Worm (Caenorhabditis elegans): ENCODE data around the gene H41C03.2.
"Not testable (repeated sequence)": the region's sequence is repeated elsewhere in the genome, so short reads cannot be mapped to it uniquely, and the experiment has no call there.

The H41C03.2 gene

DNA sequence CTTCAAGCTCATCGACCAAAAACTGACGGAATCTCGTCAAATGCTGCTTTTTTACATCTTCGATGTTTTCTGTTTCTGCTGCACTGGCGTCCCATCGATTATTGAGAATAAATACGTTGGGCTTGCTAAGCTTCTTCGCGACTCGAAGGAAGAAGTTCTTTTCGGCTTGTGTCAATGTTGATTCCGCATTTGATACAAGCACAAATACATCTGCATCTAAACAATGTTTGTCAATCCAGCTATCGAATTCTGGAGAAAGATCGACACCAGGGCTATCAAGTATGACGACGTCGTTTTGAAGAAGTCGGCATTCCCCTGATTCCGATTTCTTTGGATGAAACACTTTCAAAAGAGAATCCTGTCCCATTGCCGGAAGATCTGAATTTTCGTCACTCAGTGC lies 16.8 kb downstream of the H41C03.2 start:
- no peak for TF ChIP-seq unc-62 (GFP tag; optimal IDR thresholded peaks at IDR 0.05)

DNA sequence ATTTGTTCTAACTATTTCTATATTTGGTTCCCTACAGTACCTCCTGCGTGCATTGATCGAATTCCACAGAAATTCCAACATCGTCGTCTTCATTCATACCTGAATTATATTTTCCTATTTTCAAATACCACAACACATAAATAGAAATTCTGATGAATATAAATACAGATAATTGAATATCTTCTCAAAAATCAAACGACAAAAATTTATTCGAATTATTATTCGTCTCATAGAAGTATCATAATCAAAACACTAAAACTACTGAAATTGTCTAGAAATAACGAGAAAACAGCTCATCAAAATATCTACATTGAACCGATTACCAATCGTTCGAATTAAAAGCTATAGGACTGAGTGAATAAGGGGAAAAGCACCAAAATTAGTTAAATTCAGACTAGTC lies 18.8 kb downstream of the H41C03.2 start, which contains the start of gene gtap-1:
gtap-1 (minus strand) TSS at position 101 of the 400 bp plus-strand sequence.
- TF ChIP-seq unc-62 (GFP tag; optimal IDR thresholded peaks at IDR 0.05) = no peak

DNA sequence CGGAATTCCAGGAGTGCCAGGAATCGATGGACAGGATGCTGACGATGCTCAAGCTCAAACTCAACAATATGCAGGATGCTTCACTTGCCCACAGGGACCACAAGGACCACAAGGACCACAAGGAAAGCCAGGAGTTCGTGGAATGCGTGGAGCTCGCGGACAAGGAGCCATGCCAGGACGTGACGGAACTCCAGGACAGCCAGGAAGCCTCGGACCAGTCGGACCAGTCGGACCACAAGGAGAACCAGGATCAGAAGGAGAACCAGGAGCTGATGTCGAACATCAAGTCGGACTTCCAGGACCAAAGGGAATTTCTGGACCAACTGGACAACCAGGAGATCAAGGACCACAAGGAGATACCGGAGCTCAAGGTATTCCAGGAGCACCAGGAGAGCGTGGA lies 20.5 kb downstream of the H41C03.2 start:
- TF ChIP-seq unc-62 (GFP tag; optimal IDR thresholded peaks at IDR 0.05) = no peak

DNA sequence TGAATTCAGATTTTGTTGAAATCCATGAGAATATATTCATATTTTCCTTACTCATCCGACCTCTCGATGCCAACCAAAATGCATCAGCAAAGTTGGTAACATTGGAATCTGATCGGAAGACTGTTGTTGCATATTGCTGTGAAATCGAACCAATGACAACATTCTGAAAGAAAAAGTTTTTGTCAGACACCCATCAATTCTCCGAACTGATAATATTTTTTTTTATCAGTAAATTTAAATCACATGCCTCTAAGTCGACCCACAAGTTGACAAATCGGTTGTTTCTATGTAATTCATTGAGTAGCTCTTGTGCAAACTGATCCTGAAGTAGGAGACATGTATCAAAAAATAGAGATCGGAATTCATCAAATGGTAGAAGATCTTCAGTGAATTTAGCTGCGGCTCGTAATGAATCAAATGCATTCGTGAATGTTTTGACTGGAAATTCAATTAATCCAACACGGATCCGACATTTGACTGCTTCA lies 21.9 kb downstream of the H41C03.2 start, which contains the start of gene col-74:
col-74 (plus strand) TSS at position 435 of the 485 bp plus-strand sequence.
- no peak for TF ChIP-seq unc-62 (GFP tag; optimal IDR thresholded peaks at IDR 0.05)

DNA sequence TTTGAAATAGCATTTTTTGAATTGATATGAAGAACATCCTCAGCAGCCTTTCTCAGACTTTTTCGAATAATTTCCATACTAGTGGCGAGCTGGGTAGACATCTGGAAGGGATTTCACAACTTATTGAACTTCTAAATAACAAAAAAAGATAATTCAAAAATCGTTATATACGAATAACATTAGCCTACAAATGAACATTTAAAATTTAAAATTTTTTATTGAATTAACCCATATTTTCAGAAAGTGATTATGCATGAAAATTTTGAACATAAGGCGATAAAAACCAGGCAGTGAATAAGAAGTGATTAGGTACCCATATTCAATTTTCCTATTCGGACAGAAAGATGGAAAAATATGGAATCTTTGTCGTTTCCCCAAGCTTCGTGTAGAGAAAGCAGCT lies 23.4 kb downstream of the H41C03.2 start, which contains the start of gene ZK1248.11:
ZK1248.11 (minus strand) TSS at position 101 of the 400 bp plus-strand sequence.
- TF ChIP-seq unc-62 (GFP tag; optimal IDR thresholded peaks at IDR 0.05) = no peak

DNA sequence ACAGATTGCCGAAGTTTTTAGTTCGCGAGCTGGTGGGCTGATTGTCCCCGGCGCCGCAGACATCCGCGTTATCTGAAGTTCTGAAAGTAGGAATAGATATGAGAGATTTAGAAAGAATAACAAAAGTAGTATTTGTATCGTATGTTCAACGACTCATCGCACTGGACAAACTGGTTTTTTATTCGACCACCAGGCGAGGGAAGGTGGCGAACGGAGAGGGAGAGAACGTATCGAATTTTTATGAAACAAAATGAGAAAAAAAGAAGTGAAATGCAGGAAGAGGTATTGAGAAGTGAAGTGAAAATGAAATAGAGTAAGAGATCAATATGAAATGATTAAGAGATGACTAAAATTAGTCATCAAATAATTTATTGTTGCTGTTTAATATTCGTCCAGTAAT lies 24.5 kb downstream of the H41C03.2 start, which contains the start of gene tbc-2:
tbc-2 (minus strand) TSS at position 80 of the 400 bp plus-strand sequence.
- TF ChIP-seq unc-62 (GFP tag; optimal IDR thresholded peaks at IDR 0.05) = no peak

DNA sequence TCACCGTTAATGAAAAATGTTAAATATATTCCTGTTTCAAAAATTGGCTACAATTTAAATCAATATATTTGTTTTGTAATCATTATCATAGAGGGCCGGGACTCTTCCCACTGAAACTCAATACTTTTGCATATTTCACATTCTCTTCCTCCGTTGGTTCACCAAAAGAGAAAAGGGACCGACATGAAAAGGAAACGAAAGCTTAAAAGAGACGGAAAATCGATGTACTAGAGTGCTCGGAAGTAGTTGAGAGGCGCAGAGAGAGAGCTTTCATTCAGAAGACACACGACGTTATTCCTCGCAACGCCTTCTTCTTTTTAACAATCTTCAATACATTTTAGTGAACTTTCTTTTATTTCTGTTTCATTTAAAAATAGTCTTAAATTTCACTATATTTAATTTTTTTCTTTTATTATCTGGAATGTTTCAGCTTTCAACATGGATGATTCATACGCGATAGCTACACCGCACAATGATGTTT lies 31.6 kb downstream of the H41C03.2 start, which contains the start of gene ehs-1:
ehs-1 (plus strand) TSS at position 431 of the 481 bp plus-strand sequence.
- TF ChIP-seq unc-62 (GFP tag; optimal IDR thresholded peaks at IDR 0.05) = no peak

DNA sequence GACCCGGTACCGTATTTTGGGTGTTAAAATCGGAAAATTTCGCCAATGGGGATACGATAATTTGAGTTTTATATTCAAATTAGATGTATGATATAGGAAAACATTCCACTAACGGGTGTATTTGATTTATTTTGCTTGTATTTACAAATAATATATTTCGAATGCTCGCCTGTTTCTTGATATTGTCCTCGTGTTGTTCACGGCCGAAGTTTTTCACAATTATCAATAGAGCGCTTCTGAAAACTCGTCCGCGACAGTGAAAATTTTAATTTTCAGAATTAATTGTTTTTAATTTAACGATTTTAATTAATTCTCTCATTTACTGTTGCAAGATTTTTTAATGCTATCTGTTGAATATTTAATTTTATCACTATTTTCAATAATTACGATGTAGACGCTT lies 32.3 kb downstream of the H41C03.2 start:
- TF ChIP-seq unc-62 (GFP tag; optimal IDR thresholded peaks at IDR 0.05) = no peak

DNA sequence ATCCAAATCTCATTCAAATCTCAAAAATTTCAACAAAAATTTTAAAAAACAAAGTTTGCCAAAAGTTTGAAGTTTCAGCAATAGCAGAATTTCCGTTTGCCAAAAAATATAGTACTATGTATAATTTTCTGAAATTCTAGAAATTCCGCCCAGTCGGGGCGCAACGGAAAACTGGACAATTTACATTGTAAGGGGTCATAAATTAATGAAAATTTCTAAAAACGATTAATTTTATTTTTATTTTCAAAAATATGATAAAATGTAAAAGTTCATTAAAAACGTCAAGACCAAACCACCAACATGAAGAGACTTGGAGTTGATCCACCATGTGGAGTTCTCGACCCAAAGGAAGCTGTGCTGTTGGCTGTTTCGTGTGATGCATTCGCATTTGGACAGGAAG lies 33.6 kb downstream of the H41C03.2 start, which contains the start of gene ZK1248.4:
ZK1248.4 (plus strand) TSS at position 301 of the 400 bp plus-strand sequence.
- no peak for TF ChIP-seq unc-62 (GFP tag; optimal IDR thresholded peaks at IDR 0.05)

DNA sequence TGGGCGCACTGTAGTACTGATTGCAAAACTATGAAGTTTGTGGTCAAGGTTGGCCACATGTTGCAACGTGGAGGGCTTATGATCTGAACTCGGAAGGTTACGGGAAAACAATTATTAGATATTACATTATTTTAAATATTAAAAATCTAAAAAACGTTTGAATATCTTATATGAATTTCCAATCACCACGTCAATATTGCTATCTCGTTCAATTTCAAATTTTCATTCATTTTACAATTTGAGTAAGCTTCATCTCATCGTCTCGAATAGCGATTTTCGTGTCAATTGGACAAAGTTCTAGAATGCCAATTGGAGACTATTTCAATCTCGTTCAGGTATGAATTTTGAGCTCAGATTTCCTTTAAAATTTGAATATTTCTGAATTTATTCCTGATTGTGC lies 35.6 kb downstream of the H41C03.2 start, which contains the start of gene ZK1248.20:
ZK1248.20 (plus strand) TSS at position 301 of the 400 bp plus-strand sequence.
- no peak for TF ChIP-seq unc-62 (GFP tag; optimal IDR thresholded peaks at IDR 0.05)

DNA sequence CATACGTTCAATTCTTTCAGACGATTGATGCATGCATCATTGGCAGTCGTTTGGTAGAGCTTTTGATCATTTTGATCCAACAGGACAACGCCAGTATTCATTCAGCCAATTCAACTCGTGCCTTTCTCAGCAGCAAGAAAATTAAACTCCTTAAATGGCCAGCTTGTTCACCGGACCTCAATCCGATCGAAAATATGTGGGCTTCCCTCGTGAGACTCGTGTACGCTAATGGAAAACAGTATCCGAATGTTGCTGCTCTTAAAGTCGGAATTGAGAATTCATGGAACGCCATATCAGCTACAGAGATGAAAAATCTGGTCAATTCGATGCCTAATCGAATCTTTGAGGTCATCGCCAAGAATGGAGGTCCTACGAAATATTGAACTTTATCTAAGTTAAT lies 36.5 kb downstream of the H41C03.2 start, which contains the start of gene wago-5:
wago-5 (minus strand) TSS at position 101 of the 400 bp plus-strand sequence.
- TF ChIP-seq unc-62 (GFP tag; optimal IDR thresholded peaks at IDR 0.05) = not testable (repeated sequence)

DNA sequence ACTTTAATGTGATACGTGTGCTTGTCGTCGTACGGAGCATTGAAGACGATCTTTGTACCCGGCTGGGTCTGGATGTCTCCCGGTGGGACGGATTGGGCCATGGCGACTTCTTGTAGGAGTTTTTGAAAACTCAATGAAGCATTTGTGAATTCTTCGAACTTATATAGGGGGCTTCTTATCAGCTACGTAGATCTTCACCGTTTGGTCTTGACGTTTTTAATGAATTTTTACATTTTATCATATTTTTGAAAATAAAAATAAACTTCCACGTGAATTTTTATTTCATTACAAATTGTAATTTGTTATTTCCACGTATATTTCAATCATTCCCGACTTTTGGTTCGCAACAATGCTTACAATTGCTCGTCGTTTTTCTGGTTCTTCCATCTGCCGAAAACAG lies 41.7 kb downstream of the H41C03.2 start, which contains the start of the genes msp-64 and ZK1248.5:
msp-64 (minus strand) TSS at position 101 of the 400 bp plus-strand sequence.
ZK1248.5 (plus strand) TSS at position 285 of the 400 bp plus-strand sequence.
- TF ChIP-seq unc-62 (GFP tag; optimal IDR thresholded peaks at IDR 0.05) = no peak

DNA sequence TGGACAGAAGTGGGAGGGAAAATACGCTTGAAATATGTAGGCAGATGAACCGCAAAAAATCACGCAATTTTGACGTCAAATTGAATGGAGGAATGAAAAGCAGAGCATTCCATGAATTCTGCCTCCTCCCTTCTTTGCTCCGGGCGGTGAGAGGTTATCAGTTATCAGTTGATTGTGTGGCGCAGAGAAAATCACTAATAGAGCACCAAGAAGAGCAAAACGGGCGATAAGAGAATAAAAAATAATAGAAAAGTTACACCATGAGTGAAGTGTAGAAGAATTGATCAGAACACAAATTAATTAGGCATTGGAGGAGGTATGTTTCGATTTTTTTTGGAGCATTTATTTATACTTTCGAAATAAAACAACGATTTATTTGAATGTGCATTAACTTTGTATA lies 45.3 kb downstream of the H41C03.2 start:
- TF ChIP-seq unc-62 (GFP tag; optimal IDR thresholded peaks at IDR 0.05) = no peak

DNA sequence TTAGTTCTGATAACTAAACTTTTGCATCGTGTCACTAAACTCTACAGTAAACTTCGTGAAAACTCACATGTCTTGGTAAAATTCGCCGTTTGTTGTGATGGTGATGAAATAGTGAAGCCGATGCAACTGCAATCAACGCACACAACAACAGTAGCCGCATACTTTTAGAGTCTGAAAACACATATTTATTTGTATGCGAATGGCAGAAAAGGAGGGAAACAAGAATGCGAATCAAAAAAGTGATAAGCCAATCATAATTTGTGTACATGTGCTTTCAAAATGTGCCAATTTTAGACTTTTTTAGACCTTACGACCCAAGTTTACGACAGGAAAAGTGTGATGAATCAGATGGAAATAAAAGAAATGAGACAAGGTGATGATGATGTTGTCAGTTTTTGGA lies 46.6 kb downstream of the H41C03.2 start, which contains the start of gene K05F1.10:
K05F1.10 (minus strand) TSS at position 171 of the 400 bp plus-strand sequence.
- TF ChIP-seq unc-62 (GFP tag; optimal IDR thresholded peaks at IDR 0.05) = no peak

DNA sequence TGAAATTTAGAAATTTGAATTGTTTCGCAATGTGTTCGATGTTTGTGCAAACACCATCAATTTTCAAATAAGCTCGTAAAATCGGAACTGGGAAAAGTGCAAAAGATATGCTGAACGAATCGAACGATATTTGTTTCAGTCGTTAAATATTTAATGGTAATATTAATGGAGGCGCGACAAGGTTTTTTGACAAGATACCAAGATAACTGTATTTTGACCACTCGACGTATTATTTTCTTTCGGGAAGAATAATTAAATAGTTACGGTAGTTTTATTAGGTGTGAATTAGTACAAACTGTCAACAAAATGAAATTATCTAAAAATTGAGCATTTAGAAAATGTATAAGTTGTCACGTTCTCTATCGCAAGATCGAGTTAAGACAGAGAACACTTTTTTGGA lies 47.6 kb downstream of the H41C03.2 start:
- TF ChIP-seq unc-62 (GFP tag; optimal IDR thresholded peaks at IDR 0.05) = no peak

DNA sequence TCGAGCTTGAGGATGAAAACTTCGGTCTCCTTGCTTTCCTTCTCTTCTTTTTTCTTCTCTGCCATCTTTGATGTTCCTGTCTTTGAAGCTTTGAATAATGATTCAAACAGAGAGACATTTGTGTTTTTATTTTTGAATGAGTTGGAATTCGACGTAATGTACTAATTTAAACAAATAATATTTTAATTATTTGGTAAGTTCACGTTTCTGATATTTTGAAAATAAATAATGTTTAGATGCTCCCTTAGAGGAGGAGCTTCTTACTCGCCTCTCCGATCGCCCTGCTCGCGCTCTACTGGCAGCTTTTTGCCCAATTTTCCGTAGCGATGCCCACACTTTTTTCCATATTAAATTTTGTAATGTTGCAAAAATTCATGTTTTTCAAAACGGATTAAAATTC lies 50.8 kb downstream of the H41C03.2 start, which contains the start of the genes K05F1.9 and K05F1.1:
K05F1.9 (minus strand) TSS at position 101 of the 400 bp plus-strand sequence.
K05F1.1 (plus strand) TSS at position 308 of the 400 bp plus-strand sequence.
- TF ChIP-seq unc-62 (GFP tag; optimal IDR thresholded peaks at IDR 0.05) = no peak

All from whole organism, dauer.